Fruit fly (Drosophila melanogaster): ENCODE measurements around the gene CG11951.
A peak's percentile ranks its signal among the peaks of the same experiment; 100 is the strongest.

CG11951 gene

DNA sequence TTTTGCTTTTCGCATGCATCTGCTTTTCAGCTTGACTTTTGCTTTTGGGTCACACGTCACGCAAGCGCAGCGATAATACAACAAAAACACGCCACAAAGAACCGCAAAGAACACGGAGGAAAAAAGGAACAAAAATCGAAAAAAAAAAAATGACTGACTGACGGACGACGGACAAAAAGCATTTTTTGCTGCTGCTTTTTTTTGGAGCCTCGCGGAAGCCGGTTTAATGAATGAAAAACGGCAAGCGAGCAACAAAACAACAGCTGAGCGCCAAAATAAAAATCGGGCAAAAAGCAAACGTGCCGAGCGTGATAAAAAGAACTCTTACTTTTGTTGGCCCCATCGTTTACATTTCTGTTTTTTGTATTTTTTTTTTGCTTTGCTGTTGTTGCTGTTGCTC, 15.9 kb upstream of the CG11951 start (continued):
- peak; percentile 40 for TF ChIP-seq fd85E (GFP tag; optimal IDR thresholded peaks at IDR 0.05)
- TF ChIP-seq CG6163 (GFP tag; IDR thresholded peaks at IDR 0.05) = peak; percentile 88
- no peak for TF ChIP-seq Hr38 (GFP tag; optimal IDR thresholded peaks at IDR 0.05)
- TF ChIP-seq ss (GFP tag; optimal IDR thresholded peaks at IDR 0.05) = peak; percentile 97 to 99
- no peak for TF ChIP-seq dac (GFP tag; optimal IDR thresholded peaks at IDR 0.05)
- peak; percentile 38 for TF ChIP-seq CG6276 (GFP tag; optimal IDR thresholded peaks at IDR 0.05)
- TF ChIP-seq CG11762 (GFP tag; optimal IDR thresholded peaks at IDR 0.05; ENCODE audit: insufficient read depth) = peak; percentile 64
- peak; percentile 46 for TF ChIP-seq OdsH (GFP tag; optimal IDR thresholded peaks at IDR 0.05)

DNA sequence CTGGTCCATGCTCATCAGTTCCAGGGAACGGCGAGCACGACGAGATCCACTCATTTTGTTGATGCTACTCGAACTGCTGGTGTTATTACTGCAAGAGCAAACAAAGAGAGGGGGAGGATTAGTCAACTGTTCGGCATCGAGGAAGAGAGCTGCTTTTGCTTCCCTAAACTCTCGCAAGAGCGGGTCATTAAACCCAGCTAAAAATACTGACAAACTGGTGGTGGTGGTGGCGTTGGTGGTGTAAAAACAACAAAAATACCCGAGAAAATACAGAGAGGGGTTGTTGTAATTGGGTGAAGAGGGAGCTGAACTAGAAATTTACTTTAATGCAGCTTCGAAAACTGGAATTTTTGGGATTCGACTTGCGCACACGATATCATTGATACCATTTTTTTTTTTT, 15.4 kb upstream of the CG11951 start:
- TF ChIP-seq Met (GFP tag; optimal IDR thresholded peaks at IDR 0.05) (no peak), dsx (GFP tag; optimal IDR thresholded peaks at IDR 0.05; ENCODE audit: poor library complexity, severe bottlenecking) (no peak), CG34406 (GFP tag; optimal IDR thresholded peaks at IDR 0.05) (no peak)

DNA sequence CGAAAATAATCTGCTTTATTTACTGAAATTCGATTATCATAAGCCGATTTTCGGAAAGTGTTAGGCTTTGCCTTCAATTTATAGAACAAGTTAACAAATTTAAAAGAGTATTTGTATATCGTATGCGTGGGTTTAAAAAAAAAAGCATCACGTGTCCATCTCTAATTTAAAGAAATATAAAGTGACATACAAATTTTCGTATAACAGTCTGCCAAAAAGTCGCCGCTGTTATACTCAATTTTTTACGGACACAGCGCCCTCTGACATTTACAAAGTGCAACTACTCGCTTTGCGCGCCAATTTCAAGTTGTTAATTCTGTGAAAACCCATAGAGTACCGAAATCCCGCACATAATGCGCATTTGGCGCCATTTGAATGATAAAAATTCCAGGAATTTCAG, 12.9 kb upstream of the CG11951 start:
- TF ChIP-seq Smox (GFP tag; optimal IDR thresholded peaks at IDR 0.05) (no peak), Met (GFP tag; optimal IDR thresholded peaks at IDR 0.05) (peak; percentile 0), CG6808 (GFP tag; optimal IDR thresholded peaks at IDR 0.05) (no peak), esn (GFP tag; optimal IDR thresholded peaks at IDR 0.05) (peak; percentile 29), Hr39 (GFP tag; optimal IDR thresholded peaks at IDR 0.05) (peak; percentile 5), svp (GFP tag) (peak; percentile 40), Eip78C (GFP tag) (peak; percentile 47), CG31627 (GFP tag; optimal IDR thresholded peaks at IDR 0.05) (no peak), CG3032 (tag; optimal IDR thresholded peaks at IDR 0.05) (no peak), CG6163 (GFP tag; IDR thresholded peaks at IDR 0.05) (peak; percentile 23; the same call in 1 of the 3 replicates), lz (GFP tag; optimal IDR thresholded peaks at IDR 0.05) (peak; percentile 19), fd85E (GFP tag; optimal IDR thresholded peaks at IDR 0.05) (no peak), cyc (GFP tag; optimal IDR thresholded peaks at IDR 0.05) (peak; percentile 8), CG8319 (GFP tag; optimal IDR thresholded peaks at IDR 0.05) (no peak), fkh (GFP tag; optimal IDR thresholded peaks at IDR 0.05) (no peak)

DNA sequence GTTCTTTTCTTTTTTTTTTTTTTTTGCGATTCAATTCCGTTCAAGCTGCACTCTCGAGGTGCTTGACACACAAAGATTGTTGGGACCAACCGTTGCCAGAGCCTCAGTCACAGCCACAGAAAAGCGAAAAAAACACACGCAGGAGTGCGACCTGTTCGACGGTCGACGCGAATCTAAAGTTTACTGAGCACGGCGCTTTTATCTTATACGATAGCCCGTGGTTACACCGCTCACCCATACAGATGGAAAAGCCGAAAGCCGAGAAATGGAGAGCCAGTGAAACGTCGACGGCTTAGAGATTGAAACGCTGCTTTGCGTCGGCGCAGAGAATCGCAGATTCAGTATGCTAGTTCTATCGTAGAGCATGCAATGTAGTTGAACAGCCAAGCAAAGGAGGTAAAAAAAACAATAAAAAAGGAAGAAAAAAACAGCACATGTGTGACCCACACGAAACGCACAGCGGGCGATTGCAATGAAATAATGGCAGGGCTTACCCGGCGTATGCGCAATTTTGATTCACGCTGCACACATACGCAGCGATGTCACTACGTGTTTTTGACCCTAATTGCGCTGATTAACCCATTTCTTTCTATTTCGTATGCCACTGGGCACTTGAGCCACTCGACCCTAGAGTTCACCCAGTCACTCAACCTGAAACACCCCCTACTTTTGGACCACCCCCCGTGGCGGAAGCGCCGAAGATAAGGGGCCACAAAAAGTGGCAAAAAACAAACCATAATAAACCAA, 11.9 kb upstream of the CG11951 start, which contains the start of gene SP1029:
TSS of gene SP1029 (minus strand) at position 180 of the 747 bp plus-strand sequence.
- TF ChIP-seq Eip78C (GFP tag) (peak; percentile 27), CG3032 (tag; optimal IDR thresholded peaks at IDR 0.05) (no peak), net (GFP tag; optimal IDR thresholded peaks at IDR 0.05) (no peak), eg (GFP tag; IDR thresholded peaks at IDR 0.05) (peak; percentile 60; the same call in 2 of the 3 replicates), CG6808 (GFP tag; optimal IDR thresholded peaks at IDR 0.05) (peak; percentile 37), ss (GFP tag; optimal IDR thresholded peaks at IDR 0.05) (peak; percentile 17 to 48), Eip75B (GFP tag; optimal IDR thresholded peaks at IDR 0.05) (no peak), CG8119 (GFP tag; IDR thresholded peaks at IDR 0.05) (peak; percentile 15; the same call in 1 of the 3 replicates), CG6276 (GFP tag; optimal IDR thresholded peaks at IDR 0.05) (peak; percentile 26), CG7368 (GFP tag; optimal IDR thresholded peaks at IDR 0.05) (no peak), CG6163 (GFP tag; IDR thresholded peaks at IDR 0.05) (peak; percentile 35; the same call in 2 of the 3 replicates), CG15336 (GFP tag; IDR thresholded peaks at IDR 0.05) (peak; percentile 44; the same call in 1 of the 2 replicates)

DNA sequence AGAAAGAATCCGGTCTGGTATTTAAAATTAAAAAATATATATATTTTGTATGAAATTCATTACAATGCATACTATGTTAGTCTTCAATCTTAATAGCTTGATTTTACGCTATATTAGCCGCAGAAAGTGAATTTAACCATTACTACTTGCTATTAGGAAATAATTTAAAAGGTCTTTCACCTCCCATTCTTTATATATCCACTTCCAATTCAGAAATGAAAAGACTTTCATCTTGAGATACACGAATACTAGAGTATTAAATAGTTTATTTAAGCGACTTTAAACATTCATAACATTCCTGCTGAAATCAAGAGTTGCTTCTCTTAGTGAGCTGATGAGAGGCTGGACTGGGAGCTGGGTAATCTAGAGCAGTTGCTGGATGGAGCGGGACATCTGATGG, 6.2 kb upstream of the CG11951 start, which contains the start of gene CG31445:
TSS of gene CG31445 (minus strand) at position 101 of the 400 bp plus-strand sequence.
- TF ChIP-seq svp (GFP tag) = peak; percentile 9
- TF ChIP-seq Hr4 (GFP tag; optimal IDR thresholded peaks at IDR 0.05) = no peak
- no peak for TF ChIP-seq CG15336 (GFP tag; IDR thresholded peaks at IDR 0.05)
- no peak for TF ChIP-seq Ets96B (tag; optimal IDR thresholded peaks at IDR 0.05)
